Worm (Caenorhabditis elegans) whole organism, young adult: ENCODE measurements around the gene F28C6.8.

ENCODE experiments used
- D2030.7 ChIP-seq: fragments of 200-800 bp; sonication (Bioruptor generic); IDR thresholded peaks from 2 replicates; pipeline ENCODE4 v1.3.6; 2022; ENCODE audit warnings: missing genetic modification reagents, missing genetic modification characterization, missing compliant biosample characterization
- F39B2.1 ChIP-seq: fragments of 200-800 bp; sonication (Bioruptor generic); IDR thresholded peaks from 2 replicates; pipeline ENCODE4 v1.3.6; 2022; ENCODE audit warnings: missing genetic modification reagents, missing genetic modification characterization, missing compliant biosample characterization
- Y67H2A.10 ChIP-seq: fragments of 200-800 bp; sonication (Bioruptor generic); conservative IDR thresholded peaks from 2 replicates; pipeline ENCODE4 v1.3.6; 2022; ENCODE audit warnings: missing genetic modification reagents, missing genetic modification characterization, missing compliant biosample characterization
- aptf-3 ChIP-seq: fragments of 200-800 bp; sonication (Bioruptor generic); IDR thresholded peaks from 2 replicates; pipeline ENCODE4 v1.3.6; 2022; ENCODE audit warnings: missing genetic modification characterization, missing compliant biosample characterization
- attf-6 ChIP-seq: fragments of 200-800 bp; sonication (Bioruptor generic); IDR thresholded peaks from 2 replicates; pipeline ENCODE4 v1.3.6; 2022; ENCODE audit warnings: missing genetic modification reagents, missing genetic modification characterization, missing compliant biosample characterization
- cebp-1 ChIP-seq, 2 experiments: fragments of 200-800 bp in 1 of 2; sonication (Bioruptor generic) in 1 of 2; sonication (generic microtip) in 1 of 2; IDR thresholded peaks in 1 of 2; optimal IDR thresholded peaks in 1 of 2; 2 replicates each; pipeline versions ENCODE4 v1.3.6 to Lab custom; 2017 to 2022; ENCODE audit warnings: missing compliant biosample characterization in 2 of 2, missing genetic modification characterization in 2 of 2, mild to moderate bottlenecking in 1 of 2, missing genetic modification reagents in 1 of 2, moderate library complexity in 1 of 2
- cebp-2 ChIP-seq: fragments of 200-800 bp; sonication (Bioruptor generic); IDR thresholded peaks from 2 replicates; pipeline ENCODE4 v1.3.6; 2022; ENCODE audit warnings: missing genetic modification characterization, missing compliant biosample characterization
- ceh-58 ChIP-seq: fragments of 200-800 bp; sonication (Bioruptor generic); IDR thresholded peaks from 2 replicates; pipeline ENCODE4 v1.3.6; 2022; ENCODE audit warnings: missing genetic modification characterization, missing compliant biosample characterization
- ceh-79 ChIP-seq: sonication (generic microtip); optimal IDR thresholded peaks from 2 replicates; lab custom pipeline; 2017; ENCODE audit warnings: mild to moderate bottlenecking, missing genetic modification characterization, missing compliant biosample characterization
- dpff-1 ChIP-seq: sonication (generic microtip); optimal IDR thresholded peaks from 2 replicates; lab custom pipeline; 2017; ENCODE audit warnings: mild to moderate bottlenecking, missing genetic modification characterization, missing compliant biosample characterization
- egl-44 ChIP-seq: fragments of 200-800 bp; sonication (Bioruptor generic); IDR thresholded peaks from 2 replicates; pipeline ENCODE4 v1.3.6; 2022; ENCODE audit warnings: missing genetic modification reagents, missing genetic modification characterization, missing compliant biosample characterization
- ets-4 ChIP-seq: fragments of 200-800 bp; sonication (Bioruptor generic); optimal IDR thresholded peaks from 2 replicates; lab custom pipeline; 2018; ENCODE audit warnings: mild to moderate bottlenecking, missing genetic modification characterization, missing compliant biosample characterization
- lag-1 ChIP-seq: fragments of 200-800 bp; sonication (Bioruptor generic); IDR thresholded peaks from 2 replicates; pipeline ENCODE4 v1.3.6; 2022; ENCODE audit warnings: missing genetic modification reagents, missing genetic modification characterization, missing compliant biosample characterization
- lin-26 ChIP-seq: fragments of 200-800 bp; sonication (Bioruptor generic); IDR thresholded peaks from 2 replicates; pipeline ENCODE4 v1.3.6; 2022; ENCODE audit warnings: missing genetic modification reagents, missing genetic modification characterization, missing compliant biosample characterization
- lin-35 ChIP-seq, 3 experiments: fragments of 150-350 bp in 2 of 3; sonication (generic microtip) in 1 of 3; optimal IDR thresholded peaks; 2 replicates each; lab custom pipeline; 2014 to 2018; ENCODE audit warnings: missing biosample characterization in 3 of 3, missing genetic modification characterization in 3 of 3, missing genetic modification reagents in 3 of 3
- lir-1 ChIP-seq: fragments of 200-800 bp; sonication (Bioruptor generic); conservative IDR thresholded peaks from 2 replicates; pipeline ENCODE4 v1.3.6; 2022; ENCODE audit warnings: missing genetic modification reagents, missing genetic modification characterization, missing compliant biosample characterization
- lsl-1 ChIP-seq: fragments of 200-800 bp; sonication (Bioruptor generic); optimal IDR thresholded peaks from 2 replicates; lab custom pipeline; 2018; ENCODE audit warnings: mild to moderate bottlenecking, missing genetic modification characterization, moderate library complexity, missing compliant biosample characterization
- madf-6 ChIP-seq: fragments of 200-800 bp; sonication (Bioruptor generic); IDR thresholded peaks from 2 replicates; pipeline ENCODE4 v1.3.6; 2022; ENCODE audit warnings: missing genetic modification reagents, missing genetic modification characterization, missing compliant biosample characterization
- mxl-1 ChIP-seq: sonication (generic microtip); optimal IDR thresholded peaks from 2 replicates; lab custom pipeline; 2016; ENCODE audit warnings: missing genetic modification characterization, missing compliant biosample characterization
- rec-8 ChIP-seq, 2 experiments: sonication (generic microtip); optimal IDR thresholded peaks; 2 replicates each; lab custom pipeline; 2016; ENCODE audit warnings: mild to moderate bottlenecking in 2 of 2, missing genetic modification characterization in 2 of 2, missing genetic modification reagents in 2 of 2, missing genotype in 2 of 2, missing biosample characterization in 1 of 2, missing compliant biosample characterization in 1 of 2, moderate library complexity in 1 of 2
- snpc-1.3 ChIP-seq: sonication (generic microtip); optimal IDR thresholded peaks from 2 replicates; lab custom pipeline; 2017; ENCODE audit warnings: missing genetic modification characterization, mild to moderate bottlenecking, missing compliant biosample characterization, antibody characterized with exemption, moderate library complexity, missing genotype, missing genetic modification reagents; ENCODE audit not compliant: insufficient read depth
- snpc-3.4 ChIP-seq: sonication (generic microtip); optimal IDR thresholded peaks from 2 replicates; lab custom pipeline; 2017; ENCODE audit warnings: missing genetic modification characterization, mild to moderate bottlenecking, missing compliant biosample characterization, antibody characterized with exemption, moderate library complexity, missing genotype, missing genetic modification reagents
- snpc-4 ChIP-seq, 5 experiments: fragments of 150-350 bp in 1 of 5; sonication (generic microtip) in 4 of 5; optimal IDR thresholded peaks; 2 replicates each; lab custom pipeline; 2014 to 2018; ENCODE audit warnings: missing genetic modification characterization in 5 of 5, missing biosample characterization in 3 of 5, antibody characterized with exemption in 2 of 5, mild to moderate bottlenecking in 2 of 5, missing compliant biosample characterization in 2 of 5, missing genotype in 2 of 5, moderate library complexity in 2 of 5, missing genetic modification reagents in 1 of 5
- somi-1 ChIP-seq: fragments of 200-800 bp; sonication (Bioruptor generic); optimal IDR thresholded peaks from 2 replicates; lab custom pipeline; 2018; ENCODE audit warnings: mild to moderate bottlenecking, missing genetic modification characterization, missing compliant biosample characterization
- tlf-1 ChIP-seq: fragments of 200-800 bp; sonication (Bioruptor generic); optimal IDR thresholded peaks from 2 replicates; lab custom pipeline; 2018; ENCODE audit warnings: mild to moderate bottlenecking, missing genetic modification characterization, missing compliant biosample characterization
- unc-130 ChIP-seq: sonication (generic microtip); optimal IDR thresholded peaks from 2 replicates; lab custom pipeline; 2016; ENCODE audit warnings: missing genetic modification reagents, missing genetic modification characterization, missing compliant biosample characterization
- unc-62 ChIP-seq: fragments of 150-350 bp; optimal IDR thresholded peaks from 2 replicates; lab custom pipeline; 2014; ENCODE audit warnings: missing biosample characterization, missing genetic modification reagents, missing genetic modification characterization
- zim-3 ChIP-seq: sonication (generic microtip); optimal IDR thresholded peaks from 2 replicates; lab custom pipeline; 2017; ENCODE audit warnings: mild to moderate bottlenecking, missing genetic modification characterization, moderate library complexity, missing compliant biosample characterization
- ztf-18 ChIP-seq: sonication (generic microtip); optimal IDR thresholded peaks from 2 replicates; lab custom pipeline; 2016; ENCODE audit warnings: missing genotype, mild to moderate bottlenecking, missing genetic modification characterization, missing compliant biosample characterization
- ztf-28 ChIP-seq: fragments of 200-800 bp; sonication (Bioruptor generic); IDR thresholded peaks from 2 replicates; pipeline ENCODE4 v1.3.6; 2022; ENCODE audit warnings: missing genetic modification reagents, missing genetic modification characterization, missing compliant biosample characterization

Gene F28C6.8

ce11 chrII:8581700-8582099 is 24.9 kb upstream of the F28C6.8 start, which contains the start of gene arl-1:
Gene arl-1 (plus strand): TSS chrII:8582000.
- TF ChIP-seq aptf-3 (GFP tag; lab: Robert Waterston, UW) (0 out of 2 replicates have a peak, but pooled peaks have one; percentile 6), ceh-58 (no peak), unc-130 (GFP tag; lab: Kevin White, UChicago) (no peak), ztf-28 (no peak), rec-8 (tag; optimal IDR thresholded peaks at IDR 0.05; lab: Kevin White, UChicago) (no peak), unc-62 (no peak), snpc-1.3 (tag; lab: Kevin White, UChicago) (no peak)
- TF ChIP-seq, all 124 proteins: peak for 1

- TF ChIP-seq madf-6 (GFP tag; lab: Robert Waterston, UW): 0 out of 2 replicates have a peak, but pooled peaks have one; percentile 24
- TF ChIP-seq attf-6 (GFP tag; lab: Robert Waterston, UW): no peak
- no peak for TF ChIP-seq egl-44 (GFP tag; lab: Robert Waterston, UW)
- no peak for TF ChIP-seq tlf-1 (GFP tag; lab: Kevin White, UChicago)
- TF ChIP-seq aptf-3 (GFP tag; lab: Robert Waterston, UW): peak; percentile 22; the same call in 1 of the 2 replicates
- no peak for TF ChIP-seq F39B2.1 (GFP tag; lab: Robert Waterston, UW)
- TF ChIP-seq Y67H2A.10: no peak
- peak; percentile 55; the same call in 1 of the 2 replicates for TF ChIP-seq lin-26 (GFP tag; lab: Robert Waterston, UW)
- no peak for TF ChIP-seq lag-1 (GFP tag; lab: Robert Waterston, UW)
- no peak for TF ChIP-seq lir-1 (GFP tag; lab: Robert Waterston, UW)
- no peak for TF ChIP-seq cebp-1 (GFP tag; IDR thresholded peaks at IDR 0.05; lab: Robert Waterston, UW)
- peak; percentile 7 for TF ChIP-seq cebp-1 (tag; optimal IDR thresholded peaks at IDR 0.05; lab: Kevin White, UChicago)
- no peak for TF ChIP-seq lsl-1 (GFP tag; lab: Kevin White, UChicago)
- TF ChIP-seq, all 124 proteins: peak for 4
These were observed 23.6 kb upstream of the F28C6.8 start for ce11 chrII:8583035-8583434.

- TF ChIP-seq lin-35 (GFP tag; optimal IDR thresholded peaks at IDR 0.05; lab: Kevin White, UChicago): peak in 1 of 3 experiments; percentile 20
- peak; percentile 41; the same call in 1 of the 2 replicates for TF ChIP-seq cebp-1 (GFP tag; IDR thresholded peaks at IDR 0.05; lab: Robert Waterston, UW)
- peak; percentile 87 for TF ChIP-seq cebp-1 (tag; optimal IDR thresholded peaks at IDR 0.05; lab: Kevin White, UChicago)
- no peak for TF ChIP-seq dpff-1 (tag; lab: Kevin White, UChicago)
- no peak for TF ChIP-seq snpc-3.4 (tag; lab: Kevin White, UChicago)
- peak; percentile 35 for TF ChIP-seq somi-1 (GFP tag; lab: Kevin White, UChicago)
- TF ChIP-seq cebp-2 (GFP tag; lab: Robert Waterston, UW): no peak
These were observed 21.5 kb upstream of the F28C6.8 start, which contains the start of gene F54C9.11 for ce11 chrII:8585036-8585627. Gene F54C9.11 (minus strand): TSS chrII:8585086.

- TF ChIP-seq mxl-1 (tag; lab: Kevin White, UChicago) (no peak), ztf-18 (tag; lab: Kevin White, UChicago) (no peak), D2030.7 (no peak), ceh-58 (no peak), ceh-79 (no peak), zim-3 (no peak), ets-4 (GFP tag; lab: Kevin White, UChicago) (no peak), snpc-4 (GFP tag; optimal IDR thresholded peaks at IDR 0.05; lab: Kevin White, UChicago) (no peak), snpc-4 (tag; optimal IDR thresholded peaks at IDR 0.05; lab: Kevin White, UChicago) (no peak), snpc-1.3 (tag; lab: Kevin White, UChicago) (no peak)
These were observed 20.7 kb upstream of the F28C6.8 start for ce11 chrII:8585921-8586320.
